Worm (Caenorhabditis elegans) whole organism, L1 larva: ENCODE data around the gene ttn-1.

Source experiments
- C16A3.4 ChIP-seq: fragments of 150-350 bp; optimal IDR thresholded peaks from 2 replicates; lab custom pipeline; 2014; ENCODE audit warnings: missing biosample characterization, missing genetic modification characterization
- blmp-1 ChIP-seq: fragments of 150-350 bp; optimal IDR thresholded peaks from 2 replicates; lab custom pipeline; 2014; ENCODE audit warnings: missing biosample characterization, missing genetic modification characterization
- ceh-82 ChIP-seq, 3 experiments: fragments of 150-350 bp in 1 of 3; sonication (generic microtip) in 2 of 3; optimal IDR thresholded peaks; 2 replicates each; lab custom pipeline; 2014 to 2017; ENCODE audit warnings: missing biosample characterization in 3 of 3, missing genetic modification characterization in 3 of 3
- ceh-88 ChIP-seq: fragments of 200-800 bp; sonication (Bioruptor generic); IDR thresholded peaks from 2 replicates; pipeline ENCODE4 v1.3.6; 2022; ENCODE audit warnings: missing genetic modification characterization, missing compliant biosample characterization
- ceh-90 ChIP-seq: sonication (generic microtip); optimal IDR thresholded peaks from 2 replicates; lab custom pipeline; 2016; ENCODE audit warnings: missing genetic modification characterization, missing compliant biosample characterization
- ces-1 ChIP-seq: fragments of 150-350 bp; optimal IDR thresholded peaks from 2 replicates; lab custom pipeline; 2014; ENCODE audit warnings: missing biosample characterization, missing genetic modification reagents, missing genetic modification characterization
- dpl-1 ChIP-seq, 3 experiments: fragments of 150-350 bp in 2 of 3; sonication (generic microtip) in 1 of 3; optimal IDR thresholded peaks; 2 replicates each; lab custom pipeline; 2014 to 2017; ENCODE audit warnings: missing biosample characterization in 3 of 3, missing genetic modification characterization in 3 of 3, missing genetic modification reagents in 3 of 3
- dsc-1 ChIP-seq: sonication (generic microtip); optimal IDR thresholded peaks from 2 replicates; lab custom pipeline; 2016; ENCODE audit warnings: mild to moderate bottlenecking, missing genetic modification characterization, missing compliant biosample characterization
- efl-3 ChIP-seq: fragments of 200-800 bp; sonication (Bioruptor generic); optimal IDR thresholded peaks from 2 replicates; lab custom pipeline; 2018; ENCODE audit warnings: mild to moderate bottlenecking, missing genetic modification characterization, missing compliant biosample characterization
- egl-27 ChIP-seq, 2 experiments: fragments of 150-350 bp in 1 of 2; sonication (generic microtip); optimal IDR thresholded peaks; 3 replicates each; lab custom pipeline; 2017 to 2018; ENCODE audit warnings: missing biosample characterization in 2 of 2, missing genetic modification characterization in 2 of 2, missing genetic modification reagents in 2 of 2
- elt-3 ChIP-seq, 6 experiments: fragments of 150-350 bp in 1 of 6; sonication (generic microtip); optimal IDR thresholded peaks; 2 replicates each; lab custom pipeline; 2017 to 2018; ENCODE audit warnings: missing biosample characterization in 6 of 6, missing genetic modification characterization in 6 of 6, inconsistent platforms in 1 of 6
- ets-5 ChIP-seq: fragments of 200-800 bp; sonication (Bioruptor generic); IDR thresholded peaks from 2 replicates; pipeline ENCODE4 v1.3.6; 2022; ENCODE audit warnings: missing genetic modification characterization, missing compliant biosample characterization
- fkh-10 ChIP-seq: sonication (generic microtip); optimal IDR thresholded peaks from 2 replicates; lab custom pipeline; 2017; ENCODE audit warnings: missing biosample characterization, missing genetic modification reagents, missing genetic modification characterization
- fkh-4 ChIP-seq: sonication (generic microtip); optimal IDR thresholded peaks from 2 replicates; lab custom pipeline; 2016; ENCODE audit warnings: missing compliant biosample characterization, missing genetic modification characterization, borderline replicate concordance
- fkh-8 ChIP-seq: sonication (generic microtip); optimal IDR thresholded peaks from 2 replicates; lab custom pipeline; 2016; ENCODE audit warnings: mild to moderate bottlenecking, missing genetic modification characterization, missing compliant biosample characterization
- grh-1 ChIP-seq: fragments of 200-800 bp; sonication (Bioruptor generic); IDR thresholded peaks from 2 replicates; pipeline ENCODE4 v1.3.6; 2022; ENCODE audit warnings: missing genetic modification reagents, missing genetic modification characterization, missing compliant biosample characterization
- hlh-4 ChIP-seq: sonication (generic microtip); optimal IDR thresholded peaks from 2 replicates; lab custom pipeline; 2016; ENCODE audit warnings: mild to moderate bottlenecking, missing genetic modification characterization, missing compliant biosample characterization
- hpl-2 ChIP-seq: fragments of 150-350 bp; optimal IDR thresholded peaks from 2 replicates; lab custom pipeline; 2014; ENCODE audit warnings: missing biosample characterization, missing genetic modification reagents, missing genetic modification characterization
- isw-1 ChIP-seq: fragments of 200-800 bp; sonication (Bioruptor generic); IDR thresholded peaks from 2 replicates; pipeline ENCODE4 v1.3.6; 2022; ENCODE audit warnings: missing genetic modification characterization, missing compliant biosample characterization
- lin-14 ChIP-seq: fragments of 200-800 bp; sonication (Bioruptor generic); optimal IDR thresholded peaks from 2 replicates; lab custom pipeline; 2018; ENCODE audit warnings: mild to moderate bottlenecking, missing genetic modification characterization, moderate library complexity, missing compliant biosample characterization
- lin-15B ChIP-seq: fragments of 150-350 bp; sonication (generic microtip); optimal IDR thresholded peaks from 3 replicates; lab custom pipeline; 2014; ENCODE audit warnings: missing biosample characterization, missing genetic modification characterization
- lin-35 ChIP-seq, 2 experiments: fragments of 150-350 bp; optimal IDR thresholded peaks; 2 replicates each; lab custom pipeline; 2014; ENCODE audit warnings: missing biosample characterization in 2 of 2, missing genetic modification characterization in 2 of 2, missing genetic modification reagents in 2 of 2
- lin-39 ChIP-seq: fragments of 150-350 bp; optimal IDR thresholded peaks from 2 replicates; lab custom pipeline; 2014; ENCODE audit warnings: missing biosample characterization, missing genetic modification reagents, missing genetic modification characterization
- lir-3 ChIP-seq: sonication (generic microtip); optimal IDR thresholded peaks from 2 replicates; lab custom pipeline; 2016; ENCODE audit warnings: mild to moderate bottlenecking, missing genetic modification characterization, moderate library complexity, missing compliant biosample characterization; ENCODE audit not compliant: poor library complexity
- mdl-1 ChIP-seq, 2 experiments: fragments of 150-350 bp; optimal IDR thresholded peaks; 2 replicates each; lab custom pipeline; 2014 to 2017; ENCODE audit warnings: missing biosample characterization in 2 of 2, missing genetic modification characterization in 2 of 2, inconsistent platforms in 1 of 2
- mef-2 ChIP-seq: fragments of 150-350 bp; optimal IDR thresholded peaks from 2 replicates; lab custom pipeline; 2014; ENCODE audit warnings: missing biosample characterization, missing genetic modification characterization
- mep-1 ChIP-seq: fragments of 150-350 bp; optimal IDR thresholded peaks from 2 replicates; lab custom pipeline; 2014; ENCODE audit warnings: missing biosample characterization, missing genetic modification characterization
- nhr-12 ChIP-seq: sonication (generic microtip); optimal IDR thresholded peaks from 2 replicates; lab custom pipeline; 2017; ENCODE audit warnings: missing biosample characterization, missing genetic modification characterization
- nhr-19 ChIP-seq: fragments of 200-800 bp; sonication (Bioruptor generic); conservative IDR thresholded peaks from 2 replicates; pipeline ENCODE4 v1.3.6; 2022; ENCODE audit warnings: missing genetic modification characterization, missing compliant biosample characterization
- nhr-20 ChIP-seq: sonication (generic microtip); optimal IDR thresholded peaks from 2 replicates; lab custom pipeline; 2016; ENCODE audit warnings: mild to moderate bottlenecking, missing genetic modification characterization, missing compliant biosample characterization
- nhr-237 ChIP-seq: fragments of 150-350 bp; optimal IDR thresholded peaks from 2 replicates; lab custom pipeline; 2014; ENCODE audit warnings: missing biosample characterization, missing genetic modification characterization
- nhr-28 ChIP-seq: fragments of 150-350 bp; optimal IDR thresholded peaks from 2 replicates; lab custom pipeline; 2014; ENCODE audit warnings: missing biosample characterization, missing genetic modification characterization
- nhr-71 ChIP-seq: sonication (generic microtip); optimal IDR thresholded peaks from 2 replicates; lab custom pipeline; 2016; ENCODE audit warnings: mild to moderate bottlenecking, missing genetic modification characterization, moderate library complexity, missing compliant biosample characterization
- nhr-90 ChIP-seq: sonication (generic microtip); optimal IDR thresholded peaks from 2 replicates; lab custom pipeline; 2016; ENCODE audit warnings: mild to moderate bottlenecking, missing genetic modification characterization, missing compliant biosample characterization; ENCODE audit not compliant: poor library complexity
- snpc-4 ChIP-seq: fragments of 150-350 bp; optimal IDR thresholded peaks from 2 replicates; lab custom pipeline; 2014; ENCODE audit warnings: missing biosample characterization, missing genetic modification characterization
- snu-23 ChIP-seq: sonication (generic microtip); optimal IDR thresholded peaks from 2 replicates; lab custom pipeline; 2016; ENCODE audit warnings: missing genetic modification characterization, missing compliant biosample characterization
- sup-37 ChIP-seq: fragments of 200-800 bp; sonication (Bioruptor generic); optimal IDR thresholded peaks from 2 replicates; lab custom pipeline; 2018; ENCODE audit warnings: mild to moderate bottlenecking, missing genetic modification characterization, missing compliant biosample characterization
- swsn-7 ChIP-seq: sonication (generic microtip); optimal IDR thresholded peaks from 2 replicates; lab custom pipeline; 2016; ENCODE audit warnings: missing genetic modification characterization, missing compliant biosample characterization
- tlp-1 ChIP-seq: fragments of 150-350 bp; optimal IDR thresholded peaks from 2 replicates; lab custom pipeline; 2014; ENCODE audit warnings: missing biosample characterization, missing genetic modification characterization
- unc-130 ChIP-seq: fragments of 150-350 bp; optimal IDR thresholded peaks from 2 replicates; lab custom pipeline; 2017; ENCODE audit warnings: missing biosample characterization, missing genetic modification characterization, inconsistent platforms
- unc-30 ChIP-seq: sonication (generic microtip); optimal IDR thresholded peaks from 2 replicates; lab custom pipeline; 2017; ENCODE audit warnings: missing biosample characterization, missing genetic modification characterization
- unc-86 ChIP-seq: sonication (generic microtip); optimal IDR thresholded peaks from 2 replicates; lab custom pipeline; 2016; ENCODE audit warnings: missing genetic modification characterization, missing compliant biosample characterization
- unc-98 ChIP-seq: fragments of 200-800 bp; sonication (Bioruptor generic); IDR thresholded peaks from 2 replicates; pipeline ENCODE4 v1.3.6; 2022; ENCODE audit warnings: missing genetic modification characterization, missing compliant biosample characterization
- xbp-1 ChIP-seq: sonication (generic microtip); optimal IDR thresholded peaks from 2 replicates; lab custom pipeline; 2016; ENCODE audit warnings: missing genetic modification characterization, missing compliant biosample characterization
- ztf-11 ChIP-seq, 2 experiments: sonication (generic microtip); optimal IDR thresholded peaks; 2 replicates each; lab custom pipeline; 2016 to 2017; ENCODE audit warnings: missing genetic modification characterization in 2 of 2, missing biosample characterization in 1 of 2, missing compliant biosample characterization in 1 of 2
- ztf-4 ChIP-seq: fragments of 150-350 bp; optimal IDR thresholded peaks from 2 replicates; lab custom pipeline; 2014; ENCODE audit warnings: missing biosample characterization, missing genetic modification characterization

ttn-1 gene

ce11 chrV:6228400-6228895 is 26.0 kb upstream of the ttn-1 start (continued):
- TF ChIP-seq dpl-1 (GFP tag; optimal IDR thresholded peaks at IDR 0.05; lab: Kevin White, UChicago) = peak in 2 of 3 experiments; percentile 5
- peak; percentile 46 for TF ChIP-seq blmp-1 (tag; lab: Kevin White, UChicago)
- TF ChIP-seq tlp-1 (tag; lab: Kevin White, UChicago) = no peak
- TF ChIP-seq ceh-82 (tag; optimal IDR thresholded peaks at IDR 0.05; lab: Kevin White, UChicago) = peak in 1 of 3 experiments; percentile 31
- peak; percentile 77 for TF ChIP-seq lin-14 (GFP tag; lab: Kevin White, UChicago)
- no peak for TF ChIP-seq ztf-4
- no peak for TF ChIP-seq fkh-4 (tag; lab: Kevin White, UChicago)
- TF ChIP-seq mep-1 (tag; lab: Kevin White, UChicago) = peak; percentile 51
- 0 out of 2 replicates have a peak, but pooled peaks have one; percentile 26 for TF ChIP-seq ceh-88 (GFP tag; lab: Robert Waterston, UW)
- TF ChIP-seq nhr-12 = no peak
- peak; percentile 11 for TF ChIP-seq nhr-90 (tag; lab: Kevin White, UChicago)
- TF ChIP-seq, all 84 proteins: peak for 31

ce11 chrV:6227326-6228246 is 25.2 kb upstream of the ttn-1 start:
- TF ChIP-seq isw-1 (GFP tag; lab: Robert Waterston, UW) = peak; percentile 92
- TF ChIP-seq ztf-4 = peak; percentile 97
- TF ChIP-seq unc-130 (tag; lab: Kevin White, UChicago) = peak; percentile 93
- TF ChIP-seq sup-37 (GFP tag; lab: Kevin White, UChicago) = peak; percentile 90
- peak; percentile 99 for TF ChIP-seq nhr-20 (tag; lab: Kevin White, UChicago)
- peak; percentile 99 for TF ChIP-seq fkh-8 (tag; lab: Kevin White, UChicago)
- TF ChIP-seq swsn-7 (tag; lab: Kevin White, UChicago) = peak; percentile 99
- peak; percentile 91 for TF ChIP-seq grh-1 (GFP tag; lab: Robert Waterston, UW)
- peak; percentile 78 to 94 for TF ChIP-seq egl-27 (tag; optimal IDR thresholded peaks at IDR 0.05; lab: Kevin White, UChicago)
- TF ChIP-seq dpl-1 (GFP tag; optimal IDR thresholded peaks at IDR 0.05; lab: Kevin White, UChicago) = peak; percentile 22 to 61 (median 53)
- TF ChIP-seq nhr-90 (tag; lab: Kevin White, UChicago) = peak; percentile 91
- TF ChIP-seq dsc-1 (tag; lab: Kevin White, UChicago) = peak; percentile 97
- TF ChIP-seq unc-98 (GFP tag; lab: Robert Waterston, UW) = peak; percentile 60
- TF ChIP-seq nhr-237 (tag; lab: Kevin White, UChicago) = peak; percentile 61
- no peak for TF ChIP-seq ets-5 (GFP tag; lab: Robert Waterston, UW)
- TF ChIP-seq lin-15B (tag; lab: Kevin White, UChicago) = peak; percentile 21
- TF ChIP-seq ceh-90 (tag; lab: Kevin White, UChicago) = peak; percentile 37
- peak; percentile 36 for TF ChIP-seq mef-2 (tag; lab: Kevin White, UChicago)
- TF ChIP-seq lir-3 = peak; percentile 88
- TF ChIP-seq snpc-4 (tag; lab: Kevin White, UChicago) = peak; percentile 72
- peak; percentile 78 for TF ChIP-seq mep-1 (tag; lab: Kevin White, UChicago)
- TF ChIP-seq unc-86 (tag; lab: Kevin White, UChicago) = peak; percentile 99
- peak; percentile 96 for TF ChIP-seq nhr-19
- peak; percentile 87 for TF ChIP-seq fkh-4 (tag; lab: Kevin White, UChicago)
- TF ChIP-seq hlh-4 = no peak
- peak; percentile 99 for TF ChIP-seq lin-14 (GFP tag; lab: Kevin White, UChicago)
- TF ChIP-seq elt-3 (tag; optimal IDR thresholded peaks at IDR 0.05; lab: Kevin White, UChicago) = peak in 3 of 6 experiments; percentile 42 to 73 (median 68)
- TF ChIP-seq unc-30 (tag; lab: Kevin White, UChicago) = no peak
- TF ChIP-seq nhr-28 (tag; lab: Kevin White, UChicago) = peak; percentile 1
- peak; percentile 92 for TF ChIP-seq hpl-2 (GFP tag; lab: Kevin White, UChicago)
- TF ChIP-seq ztf-11 (tag; optimal IDR thresholded peaks at IDR 0.05; lab: Kevin White, UChicago) = peak in 1 of 2 experiments; percentile 93
- TF ChIP-seq fkh-10 (GFP tag; lab: Kevin White, UChicago) = peak; percentile 97
- TF ChIP-seq C16A3.4 (tag; lab: Kevin White, UChicago) = peak; percentile 89
- peak; percentile 95 for TF ChIP-seq xbp-1 (tag; lab: Kevin White, UChicago)
- TF ChIP-seq ces-1 (GFP tag; lab: Kevin White, UChicago) = no peak
- TF ChIP-seq lin-35 (GFP tag; optimal IDR thresholded peaks at IDR 0.05; lab: Kevin White, UChicago) = peak; percentile 78 to 81
- TF ChIP-seq nhr-71 (tag; lab: Kevin White, UChicago) = peak; percentile 100
- TF ChIP-seq lin-39 (tag; lab: Kevin White, UChicago) = peak; percentile 76
- peak; percentile 50 to 96 for TF ChIP-seq mdl-1 (tag; optimal IDR thresholded peaks at IDR 0.05; lab: Kevin White, UChicago)
- peak; percentile 99 for TF ChIP-seq snu-23 (GFP tag; lab: Kevin White, UChicago)
- TF ChIP-seq efl-3 = peak; percentile 8
